Worm (Caenorhabditis elegans): ENCODE measurements around the gene ZK938.10.

DNA sequence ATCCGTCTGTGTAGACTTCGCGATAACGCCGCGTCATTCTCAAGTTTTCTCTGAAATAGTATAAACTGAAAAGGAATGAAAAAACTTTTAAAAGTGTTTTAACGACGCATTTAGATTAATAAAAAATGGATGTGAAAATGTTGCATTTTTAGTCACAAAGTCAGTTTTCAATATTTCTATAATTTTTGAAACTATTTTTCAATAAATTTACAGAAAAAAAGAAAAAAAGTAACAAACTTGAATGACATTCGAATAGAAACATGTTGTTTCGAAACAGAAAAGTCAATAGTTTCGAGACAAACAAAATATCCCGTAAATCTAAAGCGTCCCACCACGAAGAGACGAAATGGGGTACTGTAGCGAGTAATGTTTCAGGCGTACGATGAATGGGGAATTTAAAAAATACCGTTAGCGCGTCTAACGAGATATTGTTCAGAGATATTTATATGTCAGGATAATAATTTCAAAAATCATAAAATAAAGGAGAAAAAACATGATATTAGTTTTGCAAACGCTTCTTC is 8.8 kb downstream of the ZK938.10 start, which contains the start of gene rnh-1.2:
- no peak for TF ChIP-seq nfya-1 (tag; optimal IDR thresholded peaks at IDR 0.05)
- TF ChIP-seq ceh-30 (tag; optimal IDR thresholded peaks at IDR 0.05) = no peak
- no peak for TF ChIP-seq ceh-45 (GFP tag; IDR thresholded peaks at IDR 0.05)
- TF ChIP-seq unc-86 (tag; optimal IDR thresholded peaks at IDR 0.05) = no peak
- TF ChIP-seq ama-1 (optimal IDR thresholded peaks at IDR 0.05) = no peak
- TF ChIP-seq K02D7.2 (tag; optimal IDR thresholded peaks at IDR 0.05) = no peak
- no peak for TF ChIP-seq ceh-6 (GFP tag; optimal IDR thresholded peaks at IDR 0.05)
- no peak for TF ChIP-seq hlh-30 (tag; optimal IDR thresholded peaks at IDR 0.05; ENCODE audit: insufficient read depth)

Data from whole organism, late embryonic.